Worm (Caenorhabditis elegans) whole organism, L1 larva: ENCODE measurements around the gene F44E7.7.

ENCODE experiments used
- C16A3.4 ChIP-seq: fragments of 150-350 bp; optimal IDR thresholded peaks from 2 replicates; lab custom pipeline; 2014; ENCODE audit warnings: missing biosample characterization, missing genetic modification characterization
- Y116A8C.19 ChIP-seq: sonication (generic microtip); optimal IDR thresholded peaks from 2 replicates; lab custom pipeline; 2016; ENCODE audit warnings: missing compliant biosample characterization, missing genetic modification characterization, borderline replicate concordance
- alr-1 ChIP-seq: fragments of 200-800 bp; sonication (Bioruptor generic); optimal IDR thresholded peaks from 2 replicates; lab custom pipeline; 2018; ENCODE audit warnings: borderline replicate concordance, mild to moderate bottlenecking, missing genetic modification characterization, missing compliant biosample characterization
- ceh-63 ChIP-seq: fragments of 200-800 bp; sonication (Bioruptor generic); optimal IDR thresholded peaks from 2 replicates; lab custom pipeline; 2018; ENCODE audit warnings: mild to moderate bottlenecking, missing genetic modification characterization, missing compliant biosample characterization
- ceh-90 ChIP-seq: sonication (generic microtip); optimal IDR thresholded peaks from 2 replicates; lab custom pipeline; 2016; ENCODE audit warnings: missing genetic modification characterization, missing compliant biosample characterization
- ces-1 ChIP-seq: fragments of 150-350 bp; optimal IDR thresholded peaks from 2 replicates; lab custom pipeline; 2014; ENCODE audit warnings: missing biosample characterization, missing genetic modification reagents, missing genetic modification characterization
- efl-1 ChIP-seq, 4 experiments: fragments of 150-350 bp; optimal IDR thresholded peaks in 3 of 4; peaks in 1 of 4; 1 replicate in 1 of 4; 2 replicates in 3 of 4; lab custom pipeline; 2014; ENCODE audit warnings: missing biosample characterization in 2 of 4, missing genetic modification characterization in 2 of 4, missing genetic modification reagents in 2 of 4
- efl-3 ChIP-seq: fragments of 200-800 bp; sonication (Bioruptor generic); optimal IDR thresholded peaks from 2 replicates; lab custom pipeline; 2018; ENCODE audit warnings: mild to moderate bottlenecking, missing genetic modification characterization, missing compliant biosample characterization
- egl-27 ChIP-seq, 2 experiments: fragments of 150-350 bp in 1 of 2; sonication (generic microtip); optimal IDR thresholded peaks; 3 replicates each; lab custom pipeline; 2017 to 2018; ENCODE audit warnings: missing biosample characterization in 2 of 2, missing genetic modification characterization in 2 of 2, missing genetic modification reagents in 2 of 2
- elt-2 ChIP-seq: sonication (generic microtip); optimal IDR thresholded peaks from 2 replicates; lab custom pipeline; 2016; ENCODE audit warnings: missing genetic modification characterization, mild to moderate bottlenecking, inconsistent platforms, missing compliant biosample characterization, missing genetic modification reagents
- ets-5 ChIP-seq: fragments of 200-800 bp; sonication (Bioruptor generic); IDR thresholded peaks from 2 replicates; pipeline ENCODE4 v1.3.6; 2022; ENCODE audit warnings: missing genetic modification characterization, missing compliant biosample characterization
- grh-1 ChIP-seq: fragments of 200-800 bp; sonication (Bioruptor generic); IDR thresholded peaks from 2 replicates; pipeline ENCODE4 v1.3.6; 2022; ENCODE audit warnings: missing genetic modification reagents, missing genetic modification characterization, missing compliant biosample characterization
- hlh-17 ChIP-seq: fragments of 200-800 bp; sonication (Bioruptor generic); optimal IDR thresholded peaks from 2 replicates; lab custom pipeline; 2018; ENCODE audit warnings: missing genetic modification characterization, mild to moderate bottlenecking, missing compliant biosample characterization, moderate library complexity, borderline replicate concordance
- hlh-4 ChIP-seq: sonication (generic microtip); optimal IDR thresholded peaks from 2 replicates; lab custom pipeline; 2016; ENCODE audit warnings: mild to moderate bottlenecking, missing genetic modification characterization, missing compliant biosample characterization
- hpl-2 ChIP-seq: fragments of 150-350 bp; optimal IDR thresholded peaks from 2 replicates; lab custom pipeline; 2014; ENCODE audit warnings: missing biosample characterization, missing genetic modification reagents, missing genetic modification characterization
- jun-1 ChIP-seq: fragments of 150-350 bp; optimal IDR thresholded peaks from 2 replicates; lab custom pipeline; 2014; ENCODE audit warnings: missing biosample characterization, missing genetic modification reagents, missing genetic modification characterization
- lin-15B ChIP-seq: fragments of 150-350 bp; sonication (generic microtip); optimal IDR thresholded peaks from 3 replicates; lab custom pipeline; 2014; ENCODE audit warnings: missing biosample characterization, missing genetic modification characterization
- lin-35 ChIP-seq, 2 experiments: fragments of 150-350 bp; optimal IDR thresholded peaks; 2 replicates each; lab custom pipeline; 2014; ENCODE audit warnings: missing biosample characterization in 2 of 2, missing genetic modification characterization in 2 of 2, missing genetic modification reagents in 2 of 2
- lin-39 ChIP-seq: fragments of 150-350 bp; optimal IDR thresholded peaks from 2 replicates; lab custom pipeline; 2014; ENCODE audit warnings: missing biosample characterization, missing genetic modification reagents, missing genetic modification characterization
- lsy-2 ChIP-seq, 2 experiments: fragments of 150-350 bp; optimal IDR thresholded peaks; 2 replicates each; lab custom pipeline; 2014; ENCODE audit warnings: missing biosample characterization in 2 of 2, missing genetic modification characterization in 2 of 2
- mab-9 ChIP-seq: fragments of 200-800 bp; sonication (Bioruptor generic); IDR thresholded peaks from 2 replicates; pipeline ENCODE4 v1.3.6; 2022; ENCODE audit warnings: missing genetic modification reagents, missing genetic modification characterization, missing compliant biosample characterization
- mdl-1 ChIP-seq, 2 experiments: fragments of 150-350 bp; optimal IDR thresholded peaks; 2 replicates each; lab custom pipeline; 2014 to 2017; ENCODE audit warnings: missing biosample characterization in 2 of 2, missing genetic modification characterization in 2 of 2, inconsistent platforms in 1 of 2
- mef-2 ChIP-seq: fragments of 150-350 bp; optimal IDR thresholded peaks from 2 replicates; lab custom pipeline; 2014; ENCODE audit warnings: missing biosample characterization, missing genetic modification characterization
- mep-1 ChIP-seq: fragments of 150-350 bp; optimal IDR thresholded peaks from 2 replicates; lab custom pipeline; 2014; ENCODE audit warnings: missing biosample characterization, missing genetic modification characterization
- nhr-11 ChIP-seq: fragments of 150-350 bp; optimal IDR thresholded peaks from 2 replicates; lab custom pipeline; 2014; ENCODE audit warnings: missing biosample characterization, missing genetic modification characterization
- nhr-12 ChIP-seq: sonication (generic microtip); optimal IDR thresholded peaks from 2 replicates; lab custom pipeline; 2017; ENCODE audit warnings: missing biosample characterization, missing genetic modification characterization
- nhr-237 ChIP-seq: fragments of 150-350 bp; optimal IDR thresholded peaks from 2 replicates; lab custom pipeline; 2014; ENCODE audit warnings: missing biosample characterization, missing genetic modification characterization
- nhr-28 ChIP-seq: fragments of 150-350 bp; optimal IDR thresholded peaks from 2 replicates; lab custom pipeline; 2014; ENCODE audit warnings: missing biosample characterization, missing genetic modification characterization
- nhr-71 ChIP-seq: sonication (generic microtip); optimal IDR thresholded peaks from 2 replicates; lab custom pipeline; 2016; ENCODE audit warnings: mild to moderate bottlenecking, missing genetic modification characterization, moderate library complexity, missing compliant biosample characterization
- nhr-76 ChIP-seq: sonication (generic microtip); optimal IDR thresholded peaks from 2 replicates; lab custom pipeline; 2017; ENCODE audit warnings: missing biosample characterization, missing genetic modification characterization
- nhr-85 ChIP-seq: sonication (generic microtip); peaks from one replicate; lab custom pipeline; 2016; ENCODE audit warnings: missing genetic modification characterization, inconsistent platforms, missing compliant biosample characterization
- pag-3 ChIP-seq: sonication (generic microtip); optimal IDR thresholded peaks from 2 replicates; lab custom pipeline; 2017; ENCODE audit warnings: missing genetic modification characterization, mild to moderate bottlenecking, missing compliant biosample characterization, antibody characterized with exemption, borderline replicate concordance; ENCODE audit not compliant: insufficient read depth
- pax-3 ChIP-seq: fragments of 200-800 bp; sonication (Bioruptor generic); optimal IDR thresholded peaks from 2 replicates; lab custom pipeline; 2018; ENCODE audit warnings: mild to moderate bottlenecking, missing genetic modification characterization, moderate library complexity, missing compliant biosample characterization
- pqm-1 ChIP-seq: sonication (generic microtip); optimal IDR thresholded peaks from 3 replicates; lab custom pipeline; 2017; ENCODE audit warnings: missing biosample characterization, missing genetic modification characterization
- rnt-1 ChIP-seq: sonication (generic microtip); optimal IDR thresholded peaks from 2 replicates; lab custom pipeline; 2016; ENCODE audit warnings: mild to moderate bottlenecking, missing genetic modification characterization, moderate library complexity, missing compliant biosample characterization
- skn-1 ChIP-seq: fragments of 150-350 bp; optimal IDR thresholded peaks from 2 replicates; lab custom pipeline; 2014; ENCODE audit warnings: missing biosample characterization, missing genetic modification characterization
- snu-23 ChIP-seq: sonication (generic microtip); optimal IDR thresholded peaks from 2 replicates; lab custom pipeline; 2016; ENCODE audit warnings: missing genetic modification characterization, missing compliant biosample characterization
- sptf-1 ChIP-seq: fragments of 150-350 bp; optimal IDR thresholded peaks from 2 replicates; lab custom pipeline; 2014; ENCODE audit warnings: missing biosample characterization, missing genetic modification characterization
- swsn-7 ChIP-seq: sonication (generic microtip); optimal IDR thresholded peaks from 2 replicates; lab custom pipeline; 2016; ENCODE audit warnings: missing genetic modification characterization, missing compliant biosample characterization
- tbx-2 ChIP-seq: sonication (generic microtip); optimal IDR thresholded peaks from 2 replicates; lab custom pipeline; 2016; ENCODE audit warnings: missing genetic modification characterization, missing compliant biosample characterization
- tlp-1 ChIP-seq: fragments of 150-350 bp; optimal IDR thresholded peaks from 2 replicates; lab custom pipeline; 2014; ENCODE audit warnings: missing biosample characterization, missing genetic modification characterization
- unc-62 ChIP-seq: fragments of 150-350 bp; optimal IDR thresholded peaks from 2 replicates; lab custom pipeline; 2014; ENCODE audit warnings: missing biosample characterization, missing genetic modification reagents, missing genetic modification characterization
- vab-15 ChIP-seq: sonication (generic microtip); optimal IDR thresholded peaks from 2 replicates; lab custom pipeline; 2017; ENCODE audit warnings: missing genotype, mild to moderate bottlenecking, missing genetic modification characterization, missing compliant biosample characterization
- xbp-1 ChIP-seq: sonication (generic microtip); optimal IDR thresholded peaks from 2 replicates; lab custom pipeline; 2016; ENCODE audit warnings: missing genetic modification characterization, missing compliant biosample characterization
- ztf-4 ChIP-seq: fragments of 150-350 bp; optimal IDR thresholded peaks from 2 replicates; lab custom pipeline; 2014; ENCODE audit warnings: missing biosample characterization, missing genetic modification characterization

F44E7.7 gene

DNA sequence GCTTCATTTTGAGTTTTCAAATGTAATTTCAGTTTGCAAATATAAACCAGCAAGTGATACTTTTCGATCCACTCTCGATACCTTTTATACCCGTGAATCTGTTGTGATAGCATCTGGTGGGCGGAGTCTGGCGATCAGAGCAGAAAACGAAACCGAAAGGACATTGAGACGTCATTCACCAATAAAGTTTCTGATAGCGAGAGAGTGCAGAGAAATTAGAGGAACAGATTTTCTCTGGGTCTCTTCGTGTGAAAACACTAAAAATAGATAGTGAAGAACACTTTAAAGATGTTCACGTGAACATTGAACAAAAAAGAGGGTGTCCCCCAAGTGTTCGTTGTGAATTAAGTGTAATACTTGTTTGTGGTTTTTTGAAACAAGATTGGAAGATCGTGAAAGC, 21.5 kb downstream of the F44E7.7 start, which contains the start of gene pgph-3 (continued):
- TF ChIP-seq C16A3.4 (tag; lab: Kevin White, UChicago) (no peak), Y116A8C.19 (tag; lab: Kevin White, UChicago) (no peak), ces-1 (no peak), hpl-2 (GFP tag; lab: Kevin White, UChicago) (no peak), grh-1 (GFP tag; lab: Robert Waterston, UW) (no peak), jun-1 (tag; lab: Kevin White, UChicago) (no peak), skn-1 (no peak), sptf-1 (tag; lab: Kevin White, UChicago) (no peak), tlp-1 (no peak), egl-27 (tag; optimal IDR thresholded peaks at IDR 0.05; lab: Kevin White, UChicago) (no peak), alr-1 (tag; lab: Kevin White, UChicago) (no peak), nhr-28 (tag; lab: Kevin White, UChicago) (no peak), efl-3 (no peak), nhr-11 (tag; lab: Kevin White, UChicago) (no peak), lin-15B (tag; lab: Kevin White, UChicago) (no peak), xbp-1 (tag; lab: Kevin White, UChicago) (no peak), mab-9 (GFP tag; lab: Robert Waterston, UW) (no peak), rnt-1 (tag; lab: Kevin White, UChicago) (peak; percentile 40), snu-23 (GFP tag; lab: Kevin White, UChicago) (no peak), ztf-4 (tag; lab: Kevin White, UChicago) (no peak), tbx-2 (tag; lab: Kevin White, UChicago) (no peak), mef-2 (tag; lab: Kevin White, UChicago) (no peak), lin-35 (GFP tag; optimal IDR thresholded peaks at IDR 0.05; lab: Kevin White, UChicago) (peak in 1 of 2 experiments; percentile 9), mep-1 (tag; lab: Kevin White, UChicago) (peak; percentile 28)

DNA sequence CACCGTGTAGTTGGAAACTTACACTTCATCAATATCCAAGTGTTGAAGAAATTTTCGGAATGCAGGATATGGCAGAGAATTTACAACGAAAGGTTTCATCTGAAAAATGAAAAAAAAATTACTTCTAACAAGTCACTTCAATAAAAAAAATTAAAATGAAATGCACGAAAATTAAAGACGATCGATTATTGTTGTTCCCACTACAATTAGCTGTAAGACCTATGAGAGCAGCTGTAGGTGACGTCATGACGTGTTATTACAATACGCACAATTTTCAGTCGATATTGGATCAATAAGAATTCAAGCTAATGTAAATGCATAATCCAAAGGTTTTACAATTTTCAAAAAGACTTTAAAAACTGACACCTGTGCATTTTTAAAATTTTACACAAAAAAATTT, 25.1 kb downstream of the F44E7.7 start, which contains the start of gene C53A3.1:
TSS of gene C53A3.1 (minus strand) at position 101 of the 400 bp plus-strand sequence.
- TF ChIP-seq egl-27 (tag; optimal IDR thresholded peaks at IDR 0.05; lab: Kevin White, UChicago), result no peak
- TF ChIP-seq mdl-1 (tag; optimal IDR thresholded peaks at IDR 0.05; lab: Kevin White, UChicago), result no peak
- no peak for TF ChIP-seq pag-3 (tag; lab: Kevin White, UChicago)
- TF ChIP-seq skn-1, result no peak
- no peak for TF ChIP-seq Y116A8C.19 (tag; lab: Kevin White, UChicago)
- no peak for TF ChIP-seq pax-3 (tag; lab: Kevin White, UChicago)
- TF ChIP-seq hlh-17, result no peak
- no peak for TF ChIP-seq tbx-2 (tag; lab: Kevin White, UChicago)
- no peak for TF ChIP-seq lin-39
- no peak for TF ChIP-seq elt-2 (tag; lab: Kevin White, UChicago)
- no peak for TF ChIP-seq nhr-76 (tag; lab: Kevin White, UChicago)
- no peak for TF ChIP-seq efl-1 (optimal IDR thresholded peaks at IDR 0.05; lab: Kevin White, UChicago)
- TF ChIP-seq efl-1 (GFP tag; optimal IDR thresholded peaks at IDR 0.05 in 1 of 2; lab: Kevin White, UChicago), result no peak
- TF ChIP-seq nhr-85, result no peak
- no peak for TF ChIP-seq alr-1 (tag; lab: Kevin White, UChicago)
- no peak for TF ChIP-seq mep-1 (tag; lab: Kevin White, UChicago)
- TF ChIP-seq vab-15 (tag; lab: Kevin White, UChicago), result no peak
- TF ChIP-seq hlh-4 (tag; lab: Kevin White, UChicago), result no peak

DNA sequence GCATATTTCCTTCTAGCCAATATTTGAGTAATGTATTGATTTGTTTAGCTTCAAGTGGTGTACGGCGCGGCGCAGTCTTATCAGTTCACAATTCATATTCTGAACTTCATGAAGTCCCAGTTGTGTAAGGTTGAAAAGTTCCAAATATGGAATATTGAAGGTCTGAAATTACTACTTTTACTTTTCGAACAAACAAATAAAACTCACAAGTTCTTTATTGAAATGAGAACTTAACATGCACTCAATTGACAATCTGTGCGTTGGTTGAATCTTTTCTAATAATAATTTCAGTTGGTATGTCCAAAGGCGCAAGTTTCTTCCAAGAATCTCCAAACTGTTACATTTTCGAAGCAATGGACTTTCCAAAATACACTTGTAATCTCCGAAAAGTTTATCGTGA, 26.5 kb downstream of the F44E7.7 start, which contains the start of gene C53A3.4:
TSS of gene C53A3.4 (minus strand) at position 101 of the 400 bp plus-strand sequence.
- TF ChIP-seq swsn-7 (tag; lab: Kevin White, UChicago) (no peak), ceh-63 (GFP tag; lab: Kevin White, UChicago) (no peak), nhr-71 (no peak), efl-3 (no peak), ets-5 (GFP tag; lab: Robert Waterston, UW) (no peak), nhr-85 (no peak), lsy-2 (tag; optimal IDR thresholded peaks at IDR 0.05; lab: Kevin White, UChicago) (no peak), nhr-12 (tag; lab: Kevin White, UChicago) (no peak), pqm-1 (tag; lab: Kevin White, UChicago) (no peak), nhr-237 (tag; lab: Kevin White, UChicago) (no peak), C16A3.4 (tag; lab: Kevin White, UChicago) (no peak), tlp-1 (no peak), grh-1 (GFP tag; lab: Robert Waterston, UW) (no peak), xbp-1 (tag; lab: Kevin White, UChicago) (no peak), nhr-11 (tag; lab: Kevin White, UChicago) (no peak), ceh-90 (tag; lab: Kevin White, UChicago) (no peak), unc-62 (GFP tag; lab: Kevin White, UChicago) (no peak), efl-1 (optimal IDR thresholded peaks at IDR 0.05; lab: Kevin White, UChicago) (no peak), efl-1 (GFP tag; optimal IDR thresholded peaks at IDR 0.05 in 1 of 2; lab: Kevin White, UChicago) (no peak)
